Fruit fly (Drosophila melanogaster) whole organism, embryonic: Measurements from ENCODE around the gene Pgant35A.

Experiments used
- Bgb ChIP-seq: fragments of 200-800 bp; sonication (Bioruptor generic); IDR thresholded peaks from 2 replicates; pipeline ENCODE4 v1.3.6; 2022; ENCODE audit warnings: missing biosample characterization, missing genetic modification characterization; ENCODE audit not compliant: partially characterized antibody
- CG12219 ChIP-seq: fragments of 200-800 bp; sonication (Bioruptor generic); optimal IDR thresholded peaks from 3 replicates; lab custom pipeline; 2018; ENCODE audit warnings: missing biosample characterization, mild to moderate bottlenecking, missing genetic modification characterization
- CG12769 ChIP-seq: fragments of 200-800 bp; sonication (Bioruptor generic); optimal IDR thresholded peaks from 2 replicates; lab custom pipeline; 2019; ENCODE audit warnings: missing biosample characterization, mild to moderate bottlenecking, missing genetic modification characterization, moderate library complexity
- CG17361 ChIP-seq: fragments of 200-800 bp; sonication (Bioruptor generic); IDR thresholded peaks from 3 replicates; pipeline ENCODE4 v1.3.6; 2022; ENCODE audit warnings: missing biosample characterization, missing genetic modification characterization
- CG17612 ChIP-seq: fragments of 200-800 bp; sonication (Bioruptor generic); IDR thresholded peaks from 2 replicates; pipeline ENCODE4 v1.3.6; 2022; ENCODE audit warnings: missing biosample characterization, missing genetic modification characterization
- CG30020 ChIP-seq: fragments of 200-800 bp; optimal IDR thresholded peaks from 2 replicates; lab custom pipeline; 2019; ENCODE audit warnings: missing biosample characterization, mild to moderate bottlenecking, missing genetic modification characterization, moderate library complexity
- CG34376 ChIP-seq: fragments of 200-800 bp; sonication (Bioruptor generic); optimal IDR thresholded peaks from 2 replicates; lab custom pipeline; 2018; ENCODE audit warnings: missing biosample characterization, mild to moderate bottlenecking, missing genetic modification characterization
- CG42726 ChIP-seq: fragments of 200-800 bp; sonication (Bioruptor generic); IDR thresholded peaks from 2 replicates; pipeline ENCODE4 v1.3.6; 2022; ENCODE audit warnings: missing biosample characterization, missing genetic modification characterization; ENCODE audit not compliant: partially characterized antibody
- CG5953 ChIP-seq: fragments of 200-800 bp; sonication (Bioruptor generic); IDR thresholded peaks from 2 replicates; pipeline ENCODE4 v1.3.6; 2022; ENCODE audit warnings: missing biosample characterization, missing genetic modification characterization
- CG8290 ChIP-seq, 3 experiments: fragments of 200-800 bp; sonication (Bioruptor generic); optimal IDR thresholded peaks; 2 replicates each; lab custom pipeline; 2016 to 2019; ENCODE audit warnings: missing biosample characterization in 3 of 3, missing genetic modification characterization in 3 of 3, mild to moderate bottlenecking in 2 of 3, moderate library complexity in 1 of 3
- D19B ChIP-seq: fragments of 200-800 bp; sonication (Bioruptor generic); optimal IDR thresholded peaks from 2 replicates; lab custom pipeline; 2017; ENCODE audit warnings: missing biosample characterization, mild to moderate bottlenecking, missing genetic modification characterization
- Dip3 ChIP-seq: fragments of 200-800 bp; sonication (Bioruptor generic); optimal IDR thresholded peaks from 3 replicates; lab custom pipeline; 2016; ENCODE audit warnings: missing biosample characterization, missing genetic modification characterization
- Max ChIP-seq: fragments of 200-800 bp; sonication (Bioruptor generic); optimal IDR thresholded peaks from 2 replicates; lab custom pipeline; 2016; ENCODE audit warnings: missing biosample characterization, mild to moderate bottlenecking, missing genetic modification characterization
- Med ChIP-seq: fragments of 200-800 bp; sonication (Bioruptor generic); peaks from one replicate; lab custom pipeline; 2016; ENCODE audit warnings: missing biosample characterization, missing genetic modification characterization, mild to moderate bottlenecking, inconsistent platforms, moderate library complexity
- Nf-YB ChIP-seq: fragments of 200-800 bp; sonication (Bioruptor generic); optimal IDR thresholded peaks from 3 replicates; lab custom pipeline; 2019; ENCODE audit warnings: missing biosample characterization, mild to moderate bottlenecking, missing genetic modification characterization, moderate library complexity
- Usf ChIP-seq: fragments of 200-800 bp; sonication (Bioruptor generic); optimal IDR thresholded peaks from 2 replicates; lab custom pipeline; 2017; ENCODE audit warnings: missing genotype, missing biosample characterization, missing genetic modification characterization
- Vsx1 ChIP-seq: fragments of 200-800 bp; sonication (Bioruptor generic); optimal IDR thresholded peaks from 2 replicates; lab custom pipeline; 2017; ENCODE audit warnings: missing biosample characterization, mild to moderate bottlenecking, missing genetic modification characterization, missing genetic modification reagents
- abd-A ChIP-seq: fragments of 200-800 bp; sonication (Bioruptor generic); optimal IDR thresholded peaks from 3 replicates; lab custom pipeline; 2019; ENCODE audit warnings: missing biosample characterization, mild to moderate bottlenecking, missing genetic modification characterization, moderate library complexity
- chm ChIP-seq: fragments of 200-800 bp; sonication (Bioruptor generic); IDR thresholded peaks from 2 replicates; pipeline ENCODE4 v1.3.6; 2022; ENCODE audit warnings: missing biosample characterization, missing genetic modification characterization
- ci ChIP-seq: fragments of 200-800 bp; sonication (Bioruptor generic); IDR thresholded peaks from 3 replicates; pipeline ENCODE4 v1.3.6; 2022; ENCODE audit warnings: missing biosample characterization, missing genetic modification characterization
- ewg ChIP-seq: fragments of 200-800 bp; sonication (Bioruptor generic); optimal IDR thresholded peaks from 3 replicates; lab custom pipeline; 2017; ENCODE audit warnings: mild to moderate bottlenecking, missing biosample characterization, missing genetic modification reagents, missing genetic modification characterization
- lab ChIP-seq: fragments of 200-800 bp; sonication (Bioruptor generic); optimal IDR thresholded peaks from 3 replicates; lab custom pipeline; 2017; ENCODE audit warnings: missing biosample characterization, missing genetic modification characterization, mild to moderate bottlenecking, moderate library complexity, missing genetic modification reagents
- mld ChIP-seq: fragments of 200-800 bp; sonication (Bioruptor generic); IDR thresholded peaks from 3 replicates; pipeline ENCODE4 v1.3.6; 2022; ENCODE audit warnings: missing biosample characterization, missing genetic modification characterization; ENCODE audit not compliant: partially characterized antibody
- oc ChIP-seq: fragments of 200-800 bp; sonication (Bioruptor generic); optimal IDR thresholded peaks from 2 replicates; lab custom pipeline; 2018; ENCODE audit warnings: missing biosample characterization, mild to moderate bottlenecking, missing genetic modification characterization, moderate library complexity
- onecut ChIP-seq: fragments of 200-800 bp; sonication (Bioruptor generic); IDR thresholded peaks from 2 replicates; pipeline ENCODE4 v1.3.6; 2022; ENCODE audit warnings: missing biosample characterization, missing genetic modification characterization
- prd ChIP-seq, 3 experiments: fragments of >200 bp in 2 of 3; fragments of 200-800 bp in 1 of 3; sonication (Bioruptor generic) in 1 of 3; optimal IDR thresholded peaks in 2 of 3; IDR thresholded peaks in 1 of 3; 2 replicates in 2 of 3; 3 replicates in 1 of 3; pipeline versions ENCODE4 v1.3.6 to Lab custom; 2017 to 2022; ENCODE audit warnings: missing biosample characterization in 1 of 3, missing genetic modification characterization in 1 of 3
- psq ChIP-seq: fragments of 200-800 bp; sonication (Bioruptor generic); optimal IDR thresholded peaks from 2 replicates; lab custom pipeline; 2017; ENCODE audit warnings: missing biosample characterization, missing genetic modification characterization
- pum ChIP-seq: fragments of 200-800 bp; sonication (Bioruptor generic); optimal IDR thresholded peaks from 2 replicates; lab custom pipeline; 2016; ENCODE audit warnings: missing biosample characterization, missing genetic modification characterization
- salm ChIP-seq: fragments of 200-800 bp; sonication (Bioruptor generic); optimal IDR thresholded peaks from 2 replicates; lab custom pipeline; 2018; ENCODE audit warnings: missing biosample characterization, mild to moderate bottlenecking, missing genetic modification characterization
- sens ChIP-seq: fragments of 200-800 bp; sonication (Bioruptor generic); peaks from one replicate; lab custom pipeline; 2016; ENCODE audit warnings: missing biosample characterization, missing genetic modification characterization
- sima ChIP-seq: fragments of 200-800 bp; sonication (Bioruptor generic); optimal IDR thresholded peaks from 2 replicates; lab custom pipeline; 2016; ENCODE audit warnings: missing biosample characterization, missing genetic modification characterization
- sqz ChIP-seq: fragments of 200-800 bp; sonication (Bioruptor generic); optimal IDR thresholded peaks from 3 replicates; lab custom pipeline; 2018; ENCODE audit warnings: missing biosample characterization, mild to moderate bottlenecking, missing genetic modification characterization
- stc ChIP-seq: fragments of 200-800 bp; sonication (Bioruptor generic); IDR thresholded peaks from 2 replicates; pipeline ENCODE4 v1.3.6; 2022; ENCODE audit warnings: missing biosample characterization, missing genetic modification characterization
- stwl ChIP-seq: fragments of 200-800 bp; sonication (Bioruptor generic); optimal IDR thresholded peaks from 3 replicates; lab custom pipeline; 2018; ENCODE audit warnings: missing biosample characterization, mild to moderate bottlenecking, missing genetic modification characterization, moderate library complexity
- toy ChIP-seq: fragments of 200-800 bp; sonication (Bioruptor generic); IDR thresholded peaks from 2 replicates; pipeline ENCODE4 v1.3.6; 2022; ENCODE audit warnings: missing biosample characterization, missing genetic modification characterization
- trem ChIP-seq: fragments of 200-800 bp; optimal IDR thresholded peaks from 3 replicates; lab custom pipeline; 2019; ENCODE audit warnings: missing biosample characterization, mild to moderate bottlenecking, missing genetic modification characterization, moderate library complexity
- vfl ChIP-seq: fragments of 200-800 bp; sonication (Bioruptor generic); optimal IDR thresholded peaks from 2 replicates; lab custom pipeline; 2016; ENCODE audit warnings: missing biosample characterization, missing genetic modification characterization
- vvl ChIP-seq: fragments of 200-800 bp; sonication (Bioruptor generic); IDR thresholded peaks from 2 replicates; pipeline ENCODE4 v1.3.6; 2022; ENCODE audit warnings: missing biosample characterization, missing genetic modification characterization

Gene Pgant35A

DNA sequence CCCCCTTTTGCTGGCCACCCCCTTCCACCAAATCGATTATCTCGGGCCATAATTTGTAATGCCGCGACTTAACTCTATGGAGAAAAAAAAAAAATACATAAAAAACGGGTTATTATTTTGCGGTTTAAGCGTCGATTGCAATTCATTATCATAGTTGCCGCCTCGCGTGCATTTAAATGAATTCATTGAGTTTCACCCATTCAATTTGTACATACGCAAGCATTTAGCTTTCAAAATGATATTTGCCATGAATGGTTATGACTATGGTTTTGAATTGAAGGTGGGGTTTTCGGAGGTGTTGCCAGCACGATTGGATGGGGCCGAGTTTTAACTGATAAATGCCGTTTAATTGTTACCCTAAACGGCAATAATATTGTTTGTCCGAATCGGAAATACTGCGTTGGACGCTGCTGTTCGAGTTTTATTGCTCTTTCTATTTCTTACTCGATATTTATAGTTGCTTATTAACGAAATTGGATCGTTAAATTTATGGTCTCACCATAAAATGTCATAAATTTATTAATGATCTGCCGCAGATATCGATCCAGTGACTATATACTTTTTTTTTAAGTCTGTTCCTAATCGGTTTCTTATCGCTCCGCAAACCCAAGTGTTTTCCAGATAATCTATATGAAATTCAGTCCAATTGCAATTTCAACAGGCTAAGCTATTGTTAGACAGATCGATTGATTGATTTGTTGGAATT lies 45.8 kb downstream of the Pgant35A start (continued):
- TF ChIP-seq sima (GFP tag; lab: Kevin White, UChicago) (no peak), Dip3 (GFP tag; lab: Kevin White, UChicago) (no peak), salm (tag; lab: Kevin White, UChicago) (peak; percentile 39), Max (GFP tag; lab: Kevin White, UChicago) (no peak), Nf-YB (GFP tag; lab: Kevin White, UChicago) (peak; percentile 45), stc (GFP tag; lab: Robert Waterston, UW) (peak; percentile 43; the same call in 1 of the 2 replicates), psq (GFP tag; lab: Kevin White, UChicago) (no peak), CG5953 (GFP tag; lab: Robert Waterston, UW) (no peak), vfl (GFP tag; lab: Kevin White, UChicago) (no peak), CG30020 (tag; lab: Kevin White, UChicago) (no peak), sqz (GFP tag; lab: Kevin White, UChicago) (no peak), prd (optimal IDR thresholded peaks at IDR 0.05; lab: Kevin White, UChicago) (no peak), prd (GFP tag; IDR thresholded peaks at IDR 0.05; lab: Robert Waterston, UW) (no peak), CG12769 (tag; lab: Kevin White, UChicago) (no peak), toy (GFP tag; lab: Robert Waterston, UW) (no peak), CG34376 (GFP tag; lab: Kevin White, UChicago) (peak; percentile 66), CG17361 (0 out of 3 replicates have a peak, but pooled peaks have one; percentile 36)

DNA sequence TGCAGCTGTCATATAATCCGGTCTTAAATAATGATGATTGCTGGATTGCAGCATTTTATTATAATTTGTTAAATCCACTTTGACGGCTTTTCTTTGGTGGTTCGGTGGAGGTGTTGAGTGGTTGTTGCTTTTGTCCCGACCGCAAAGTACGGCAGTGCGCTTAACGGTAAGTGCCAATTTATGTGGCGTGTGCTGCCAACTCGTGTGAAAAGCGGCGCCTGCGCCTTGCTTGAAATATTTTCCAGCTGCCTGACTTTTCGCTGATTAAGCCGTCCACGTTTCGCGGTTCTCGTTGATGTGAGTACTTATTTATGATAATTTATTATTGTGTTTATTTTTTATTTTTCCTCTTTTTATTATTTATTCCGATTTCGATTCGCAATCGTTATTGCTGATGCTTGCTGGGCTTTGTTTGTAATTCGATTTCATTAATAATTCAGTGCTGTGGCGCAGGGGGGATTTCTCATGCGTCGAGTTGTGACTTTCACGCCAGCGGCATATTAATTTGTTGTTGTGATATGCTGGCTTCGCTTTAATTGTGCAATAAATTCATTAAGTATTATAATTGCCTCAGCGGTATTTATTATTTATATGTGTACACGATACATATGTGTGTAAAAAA lies 49.4 kb downstream of the Pgant35A start:
- TF ChIP-seq trem (tag; lab: Kevin White, UChicago) = peak; percentile 96
- TF ChIP-seq onecut (GFP tag; lab: Robert Waterston, UW) = no peak
- TF ChIP-seq lab (GFP tag; lab: Kevin White, UChicago) = peak; percentile 9
- peak; percentile 55 for TF ChIP-seq Med (GFP tag; lab: Kevin White, UChicago)
- TF ChIP-seq D19B (GFP tag; lab: Kevin White, UChicago) = no peak
- TF ChIP-seq CG8290 (GFP tag; optimal IDR thresholded peaks at IDR 0.05; lab: Kevin White, UChicago) = no peak
- peak in 1 of 2 experiments; percentile 6 for TF ChIP-seq CG8290 (tag; optimal IDR thresholded peaks at IDR 0.05; lab: Kevin White, UChicago)
- 0 out of 2 replicates have a peak, but pooled peaks have one; percentile 22 for TF ChIP-seq Bgb (GFP tag; lab: Robert Waterston, UW)
- peak; percentile 2 for TF ChIP-seq Vsx1 (GFP tag; lab: Kevin White, UChicago)
- TF ChIP-seq ewg (GFP tag; lab: Kevin White, UChicago) = peak; percentile 95
- peak; percentile 44 for TF ChIP-seq stwl (tag; lab: Kevin White, UChicago)
- 0 out of 3 replicates have a peak, but pooled peaks have one; percentile 21 for TF ChIP-seq mld
- TF ChIP-seq oc = peak; percentile 44
- TF ChIP-seq sens (GFP tag; lab: Kevin White, UChicago) = peak; percentile 5
- TF ChIP-seq abd-A = peak; percentile 6
- TF ChIP-seq vvl (GFP tag; lab: Robert Waterston, UW) = peak; percentile 44; the same call in 1 of the 2 replicates
- TF ChIP-seq CG17612 (GFP tag; lab: Robert Waterston, UW) = no peak
- no peak for TF ChIP-seq Usf (GFP tag; lab: Kevin White, UChicago)
- no peak for TF ChIP-seq CG12219 (GFP tag; lab: Kevin White, UChicago)
- TF ChIP-seq CG42726 (GFP tag; lab: Robert Waterston, UW) = 0 out of 2 replicates have a peak, but pooled peaks have one; percentile 29
- TF ChIP-seq chm (GFP tag; lab: Robert Waterston, UW) = 0 out of 2 replicates have a peak, but pooled peaks have one; percentile 16
- TF ChIP-seq pum (GFP tag; lab: Kevin White, UChicago) = no peak
- TF ChIP-seq ci (GFP tag; lab: Robert Waterston, UW) = peak; percentile 47; the same call in 2 of the 3 replicates
